Fruit fly (Drosophila melanogaster): ENCODE results near the gene CG9459.

Gene CG9459

DNA sequence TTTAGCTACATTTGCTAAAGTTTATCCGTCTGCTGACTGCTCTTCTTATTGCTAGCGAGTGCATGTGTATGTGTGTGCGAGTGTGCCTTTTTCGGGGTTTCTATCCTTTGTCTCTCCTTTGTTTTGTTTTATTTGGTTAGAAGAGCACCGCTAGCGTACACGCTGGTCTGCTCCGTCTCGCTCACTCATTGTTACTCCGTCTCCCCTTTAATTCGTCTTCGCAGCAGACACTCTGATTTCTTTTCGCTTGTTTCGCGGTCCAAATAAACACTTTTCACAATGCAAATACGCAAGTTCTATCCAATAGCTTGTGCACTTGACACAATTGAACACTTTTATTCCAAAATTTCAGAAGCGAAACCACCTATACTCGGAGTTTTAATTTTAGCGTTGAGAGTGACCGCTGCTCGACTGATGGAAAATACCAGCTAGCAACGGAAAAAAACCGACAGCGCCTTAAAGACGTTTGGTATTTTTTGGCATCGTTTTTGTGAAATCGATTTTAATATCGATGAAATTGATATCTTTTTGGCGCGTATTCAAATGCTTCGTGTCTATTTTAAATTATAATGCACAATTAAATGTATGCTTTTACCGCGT, 9.1 kb downstream of the CG9459 start, which contains the start of gene FBXO11:
Gene FBXO11 (minus strand): TSS at position 423 of the 600 bp plus-strand sequence.
- TF ChIP-seq fkh (GFP tag; optimal IDR thresholded peaks at IDR 0.05) (peak; percentile 96), OdsH (GFP tag; optimal IDR thresholded peaks at IDR 0.05) (no peak), Sox14 (GFP tag; optimal IDR thresholded peaks at IDR 0.05) (peak; percentile 98), acj6 (GFP tag; optimal IDR thresholded peaks at IDR 0.05) (no peak), CG1621 (tag; optimal IDR thresholded peaks at IDR 0.05) (peak; percentile 75), pdm3 (GFP tag; optimal IDR thresholded peaks at IDR 0.05) (no peak), net (GFP tag; optimal IDR thresholded peaks at IDR 0.05) (no peak), CG6854 (GFP tag; optimal IDR thresholded peaks at IDR 0.05) (peak; percentile 73), fd59A (GFP tag; optimal IDR thresholded peaks at IDR 0.05) (no peak), fd85E (GFP tag; optimal IDR thresholded peaks at IDR 0.05) (peak; percentile 61), CG8119 (GFP tag; IDR thresholded peaks at IDR 0.05) (peak; percentile 60; the same call in 2 of the 3 replicates), CG16779 (tag; optimal IDR thresholded peaks at IDR 0.05) (peak; percentile 77), CG15336 (GFP tag; IDR thresholded peaks at IDR 0.05) (peak; percentile 50), topi (GFP tag; optimal IDR thresholded peaks at IDR 0.05) (peak; percentile 38), salr (GFP tag; optimal IDR thresholded peaks at IDR 0.05) (peak in 1 of 2 experiments; percentile 19), CG4318 (GFP tag; optimal IDR thresholded peaks at IDR 0.05) (no peak), Eip93F (GFP tag; optimal IDR thresholded peaks at IDR 0.05) (peak; percentile 25), dac (GFP tag; optimal IDR thresholded peaks at IDR 0.05) (peak; percentile 38), lz (GFP tag; optimal IDR thresholded peaks at IDR 0.05) (peak; percentile 5), Ets96B (tag; optimal IDR thresholded peaks at IDR 0.05) (peak; percentile 53), Blimp-1 (GFP tag; optimal IDR thresholded peaks at IDR 0.05) (peak; percentile 33), eg (GFP tag; IDR thresholded peaks at IDR 0.05) (peak; percentile 80), ss (GFP tag; optimal IDR thresholded peaks at IDR 0.05) (peak in 1 of 2 experiments; percentile 89), Lpt (GFP tag; optimal IDR thresholded peaks at IDR 0.05) (peak; percentile 67), CG31627 (GFP tag; optimal IDR thresholded peaks at IDR 0.05) (no peak), Eip78C (GFP tag) (peak; percentile 84), CG6792 (GFP tag; optimal IDR thresholded peaks at IDR 0.05) (peak; percentile 7), Sox102F (GFP tag; optimal IDR thresholded peaks at IDR 0.05) (no peak), CG6163 (GFP tag; IDR thresholded peaks at IDR 0.05) (peak; percentile 98)

DNA sequence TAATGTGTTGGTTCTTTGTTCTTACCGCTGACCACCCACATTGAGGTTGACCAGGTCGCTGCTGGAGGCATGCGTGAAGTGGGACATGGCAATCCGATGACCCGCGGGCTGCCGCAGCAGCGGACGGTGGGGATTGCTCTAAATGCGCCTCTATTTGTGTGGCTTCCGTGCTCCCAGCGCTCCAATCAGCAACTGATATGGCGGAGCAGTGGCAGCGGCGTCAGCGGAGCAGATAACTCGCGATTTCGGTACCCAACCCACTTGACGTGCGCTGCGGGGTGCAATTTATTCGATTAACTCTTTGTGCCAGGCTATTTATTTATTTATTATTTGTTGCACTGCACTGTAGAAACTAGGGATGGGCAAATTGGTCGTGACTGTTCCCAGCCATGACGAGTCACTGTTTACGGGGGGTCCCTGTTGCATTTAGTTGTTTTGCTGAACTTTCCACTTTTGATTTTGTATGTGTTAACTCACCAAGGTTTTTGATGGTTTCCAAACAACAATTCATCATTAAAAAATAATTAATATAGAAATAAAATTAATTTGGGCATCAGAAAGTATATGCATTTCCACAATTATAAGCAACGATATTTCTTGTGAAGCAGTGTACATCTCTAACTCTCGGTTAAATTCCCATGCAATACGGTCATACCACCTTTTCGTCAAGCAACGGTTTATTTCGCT, 17.4 kb downstream of the CG9459 start, which contains the start of the genes CG9467 and CG8526:
Gene CG9467 (minus strand): TSS at position 383 of the 687 bp plus-strand sequence.
Gene CG8526 (plus strand): TSS at position 637 of the 687 bp plus-strand sequence.
- no peak for TF ChIP-seq CG7368 (GFP tag; optimal IDR thresholded peaks at IDR 0.05)
- TF ChIP-seq CG1621 (tag; optimal IDR thresholded peaks at IDR 0.05), result no peak
- TF ChIP-seq acj6 (GFP tag; optimal IDR thresholded peaks at IDR 0.05), result peak; percentile 59
- TF ChIP-seq CG6792 (GFP tag; optimal IDR thresholded peaks at IDR 0.05), result peak; percentile 42
- no peak for TF ChIP-seq CG10631 (GFP tag; optimal IDR thresholded peaks at IDR 0.05)
- peak; percentile 60 for TF ChIP-seq CG34406 (GFP tag; optimal IDR thresholded peaks at IDR 0.05)
- no peak for TF ChIP-seq spab (GFP tag; optimal IDR thresholded peaks at IDR 0.05)
- peak; percentile 47; the same call in 1 of the 3 replicates for TF ChIP-seq eg (GFP tag; IDR thresholded peaks at IDR 0.05)
- no peak for TF ChIP-seq topi (GFP tag; optimal IDR thresholded peaks at IDR 0.05)
- 0 out of 2 replicates have a peak, but pooled peaks have one; percentile 23 for TF ChIP-seq CG15336 (GFP tag; IDR thresholded peaks at IDR 0.05)
- TF ChIP-seq CG6276 (GFP tag; optimal IDR thresholded peaks at IDR 0.05), result no peak
- peak; percentile 69 for TF ChIP-seq esn (GFP tag; optimal IDR thresholded peaks at IDR 0.05)
- peak; percentile 26 for TF ChIP-seq dac (GFP tag; optimal IDR thresholded peaks at IDR 0.05)
- no peak for TF ChIP-seq Hr4 (GFP tag; optimal IDR thresholded peaks at IDR 0.05)
- no peak for TF ChIP-seq OdsH (GFP tag; optimal IDR thresholded peaks at IDR 0.05)
- peak; percentile 67 for TF ChIP-seq lz (GFP tag; optimal IDR thresholded peaks at IDR 0.05)
- TF ChIP-seq Sox14 (GFP tag; optimal IDR thresholded peaks at IDR 0.05), result peak; percentile 51
- TF ChIP-seq Eip78C (GFP tag), result peak; percentile 83
- TF ChIP-seq Hr39 (GFP tag; optimal IDR thresholded peaks at IDR 0.05), result peak; percentile 52
- TF ChIP-seq CG4318 (GFP tag; optimal IDR thresholded peaks at IDR 0.05), result no peak
- no peak for TF ChIP-seq pdm3 (GFP tag; optimal IDR thresholded peaks at IDR 0.05)
- no peak for TF ChIP-seq Sox102F (GFP tag; optimal IDR thresholded peaks at IDR 0.05)
- TF ChIP-seq CG10669 (GFP tag; optimal IDR thresholded peaks at IDR 0.05), result no peak
- TF ChIP-seq CG16779 (tag; optimal IDR thresholded peaks at IDR 0.05), result no peak
- peak; percentile 61 for TF ChIP-seq cyc (GFP tag; optimal IDR thresholded peaks at IDR 0.05)
- no peak for TF ChIP-seq vri (GFP tag; optimal IDR thresholded peaks at IDR 0.05)
- peak; percentile 85 for TF ChIP-seq fkh (GFP tag; optimal IDR thresholded peaks at IDR 0.05)
- TF ChIP-seq CG9139 (GFP tag; optimal IDR thresholded peaks at IDR 0.05), result no peak
- peak; percentile 55 for TF ChIP-seq CG31627 (GFP tag; optimal IDR thresholded peaks at IDR 0.05)
- peak; percentile 49 for TF ChIP-seq CG11902 (GFP tag; optimal IDR thresholded peaks at IDR 0.05)
- TF ChIP-seq CG3919 (GFP tag; optimal IDR thresholded peaks at IDR 0.05), result no peak
- no peak for TF ChIP-seq achi (GFP tag; optimal IDR thresholded peaks at IDR 0.05)
- peak; percentile 50 for TF ChIP-seq Ets96B (tag; optimal IDR thresholded peaks at IDR 0.05)
- TF ChIP-seq ss (GFP tag; optimal IDR thresholded peaks at IDR 0.05), result no peak
- TF ChIP-seq Gug (GFP tag; IDR thresholded peaks at IDR 0.05), result no peak
